Fruit fly (Drosophila melanogaster) whole organism, embryonic: ENCODE measurements around the gene Atg6.
A peak's percentile ranks its signal among the peaks of the same experiment; 100 is the strongest.

Source experiments
- Bdp1 ChIP-seq: fragments of 200-800 bp; sonication (Bioruptor generic); optimal IDR thresholded peaks from 3 replicates; lab custom pipeline; 2016; ENCODE audit warnings: missing biosample characterization, missing genetic modification characterization
- Bteb2 ChIP-seq: fragments of 200-800 bp; sonication (Bioruptor generic); optimal IDR thresholded peaks from 2 replicates; lab custom pipeline; 2016; ENCODE audit warnings: missing biosample characterization, missing genetic modification characterization
- CG10147 ChIP-seq: fragments of 200-800 bp; sonication (Bioruptor generic); optimal IDR thresholded peaks from 2 replicates; lab custom pipeline; 2019; ENCODE audit warnings: missing biosample characterization, mild to moderate bottlenecking, missing genetic modification characterization, moderate library complexity
- CG11398 ChIP-seq: fragments of 200-800 bp; sonication (Bioruptor generic); optimal IDR thresholded peaks from 2 replicates; lab custom pipeline; 2016; ENCODE audit warnings: missing biosample characterization, missing genetic modification characterization
- CG15011 ChIP-seq: fragments of 200-800 bp; sonication (Bioruptor generic); optimal IDR thresholded peaks from 3 replicates; lab custom pipeline; 2018; ENCODE audit warnings: missing biosample characterization, mild to moderate bottlenecking, missing genetic modification characterization
- CG16815 ChIP-seq: fragments of 200-800 bp; sonication (Bioruptor generic); optimal IDR thresholded peaks from 3 replicates; lab custom pipeline; 2017; ENCODE audit warnings: missing biosample characterization, mild to moderate bottlenecking, missing genetic modification characterization
- CG17385 ChIP-seq: fragments of 200-800 bp; sonication (Bioruptor generic); optimal IDR thresholded peaks from 3 replicates; lab custom pipeline; 2018; ENCODE audit warnings: missing biosample characterization, mild to moderate bottlenecking, missing genetic modification characterization
- CG18476 ChIP-seq: fragments of 200-800 bp; sonication (Bioruptor generic); optimal IDR thresholded peaks from 2 replicates; lab custom pipeline; 2016; ENCODE audit warnings: missing biosample characterization, mild to moderate bottlenecking, missing genetic modification characterization
- CG18599 ChIP-seq: fragments of 200-800 bp; sonication (Bioruptor generic); optimal IDR thresholded peaks from 3 replicates; lab custom pipeline; 2017; ENCODE audit warnings: missing biosample characterization, missing genetic modification characterization, mild to moderate bottlenecking, moderate library complexity, missing genetic modification reagents
- CG30431 ChIP-seq: fragments of 200-800 bp; sonication (Bioruptor generic); optimal IDR thresholded peaks from 2 replicates; lab custom pipeline; 2017; ENCODE audit warnings: missing biosample characterization, missing genetic modification characterization
- CG31388 ChIP-seq: fragments of 200-800 bp; sonication (Bioruptor generic); optimal IDR thresholded peaks from 2 replicates; lab custom pipeline; 2016; ENCODE audit warnings: missing biosample characterization, missing genetic modification characterization
- CG32532 ChIP-seq: fragments of 200-800 bp; sonication (Bioruptor generic); IDR thresholded peaks from 2 replicates; pipeline ENCODE4 v1.3.6; 2022; ENCODE audit warnings: missing biosample characterization, missing genetic modification characterization
- CG34224 ChIP-seq: fragments of 200-800 bp; sonication (Bioruptor generic); IDR thresholded peaks from 3 replicates; pipeline ENCODE4 v1.3.6; 2022; ENCODE audit warnings: missing biosample characterization, missing genetic modification characterization; ENCODE audit not compliant: partially characterized antibody
- CG3838 ChIP-seq: fragments of 200-800 bp; sonication (Bioruptor generic); optimal IDR thresholded peaks from 3 replicates; lab custom pipeline; 2016; ENCODE audit warnings: missing biosample characterization, missing genetic modification characterization
- CG43689 ChIP-seq: fragments of 200-800 bp; sonication (Bioruptor generic); IDR thresholded peaks from 2 replicates; pipeline ENCODE4 v1.3.6; 2022; ENCODE audit warnings: missing biosample characterization, missing genetic modification characterization
- CG8359 ChIP-seq: fragments of 200-800 bp; sonication (Bioruptor generic); optimal IDR thresholded peaks from 2 replicates; lab custom pipeline; 2017; ENCODE audit warnings: missing biosample characterization, mild to moderate bottlenecking, missing genetic modification characterization, borderline replicate concordance
- CG8388 ChIP-seq: fragments of 200-800 bp; sonication (Bioruptor generic); optimal IDR thresholded peaks from 2 replicates; lab custom pipeline; 2019; ENCODE audit warnings: missing biosample characterization, mild to moderate bottlenecking, missing genetic modification characterization, moderate library complexity
- CG8765 ChIP-seq: fragments of 200-800 bp; sonication (Bioruptor generic); IDR thresholded peaks from 2 replicates; pipeline ENCODE4 v1.3.6; 2022; ENCODE audit warnings: missing biosample characterization, missing genetic modification characterization
- CG8944 ChIP-seq: fragments of 200-800 bp; sonication (Bioruptor generic); optimal IDR thresholded peaks from 3 replicates; lab custom pipeline; 2016; ENCODE audit warnings: missing biosample characterization, missing genetic modification characterization
- CG9215 ChIP-seq: fragments of 200-800 bp; sonication (Bioruptor generic); IDR thresholded peaks from 2 replicates; pipeline ENCODE4 v1.3.6; 2022; ENCODE audit warnings: missing biosample characterization, missing genetic modification characterization
- Chrac-16 ChIP-seq: fragments of 200-800 bp; sonication (Bioruptor generic); optimal IDR thresholded peaks from 3 replicates; lab custom pipeline; 2016; ENCODE audit warnings: missing biosample characterization, missing genetic modification characterization
- CkIIα-i1 ChIP-seq: fragments of 200-800 bp; sonication (Bioruptor generic); IDR thresholded peaks from 2 replicates; pipeline ENCODE4 v1.3.6; 2022; ENCODE audit warnings: missing biosample characterization, missing genetic modification characterization
- Fer2 ChIP-seq: fragments of 200-800 bp; sonication (Bioruptor generic); optimal IDR thresholded peaks from 2 replicates; lab custom pipeline; 2018; ENCODE audit warnings: missing biosample characterization, mild to moderate bottlenecking, missing genetic modification characterization, moderate library complexity
- HmgD ChIP-seq: fragments of 200-800 bp; sonication (Bioruptor generic); optimal IDR thresholded peaks from 3 replicates; lab custom pipeline; 2016; ENCODE audit warnings: missing biosample characterization, missing genetic modification characterization
- Myb ChIP-seq: fragments of 200-800 bp; sonication (Bioruptor generic); optimal IDR thresholded peaks from 2 replicates; lab custom pipeline; 2016; ENCODE audit warnings: missing biosample characterization, missing genetic modification characterization
- NC2α ChIP-seq: fragments of 200-800 bp; sonication (Bioruptor generic); optimal IDR thresholded peaks from 2 replicates; lab custom pipeline; 2016; ENCODE audit warnings: missing biosample characterization, missing genetic modification characterization
- Neu2 ChIP-seq: fragments of 200-800 bp; sonication (Bioruptor generic); optimal IDR thresholded peaks from 3 replicates; lab custom pipeline; 2016; ENCODE audit warnings: missing biosample characterization, missing genetic modification characterization, borderline replicate concordance
- NfI ChIP-seq: fragments of 200-800 bp; sonication (Bioruptor generic); optimal IDR thresholded peaks from 3 replicates; lab custom pipeline; 2018; ENCODE audit warnings: missing biosample characterization, mild to moderate bottlenecking, missing genetic modification characterization, moderate library complexity
- Poxn ChIP-seq: fragments of 200-800 bp; sonication (Bioruptor generic); IDR thresholded peaks from 2 replicates; pipeline ENCODE4 v1.3.6; 2022; ENCODE audit warnings: missing biosample characterization, missing genetic modification characterization
- Sry-δ ChIP-seq: fragments of 200-800 bp; sonication (Bioruptor generic); optimal IDR thresholded peaks from 2 replicates; lab custom pipeline; 2016; ENCODE audit warnings: missing biosample characterization, missing genetic modification characterization
- Taf1 ChIP-seq: fragments of 200-800 bp; sonication (Bioruptor generic); IDR thresholded peaks from 2 replicates; pipeline ENCODE4 v1.3.6; 2022; ENCODE audit warnings: missing biosample characterization, missing genetic modification characterization
- Vsx1 ChIP-seq: fragments of 200-800 bp; sonication (Bioruptor generic); optimal IDR thresholded peaks from 2 replicates; lab custom pipeline; 2017; ENCODE audit warnings: missing biosample characterization, mild to moderate bottlenecking, missing genetic modification characterization, missing genetic modification reagents
- ara ChIP-seq: fragments of 200-800 bp; sonication (Bioruptor generic); IDR thresholded peaks from 2 replicates; pipeline ENCODE4 v1.3.6; 2022; ENCODE audit warnings: missing biosample characterization, missing genetic modification characterization
- bcd ChIP-seq: fragments of 200-800 bp; sonication (Bioruptor generic); optimal IDR thresholded peaks from 2 replicates; lab custom pipeline; 2017; ENCODE audit warnings: missing biosample characterization, mild to moderate bottlenecking, missing genetic modification characterization
- cas ChIP-seq: fragments of 200-800 bp; sonication (Bioruptor generic); IDR thresholded peaks from 2 replicates; pipeline ENCODE4 v1.3.6; 2022; ENCODE audit warnings: missing biosample characterization, missing genetic modification characterization
- chif ChIP-seq, 2 experiments: fragments of 200-800 bp; sonication (Bioruptor generic); optimal IDR thresholded peaks; 3 replicates each; lab custom pipeline; 2016; ENCODE audit warnings: missing biosample characterization in 2 of 2, missing genetic modification characterization in 2 of 2
- dpn ChIP-seq, 2 experiments: fragments of 200-800 bp; sonication (Bioruptor generic); optimal IDR thresholded peaks; 3 replicates each; lab custom pipeline; 2016; ENCODE audit warnings: missing biosample characterization in 2 of 2, missing genetic modification characterization in 2 of 2
- grn ChIP-seq: fragments of 200-800 bp; sonication (Bioruptor generic); optimal IDR thresholded peaks from 3 replicates; lab custom pipeline; 2017; ENCODE audit warnings: missing biosample characterization, missing genetic modification characterization
- gsb-n ChIP-seq: fragments of 200-800 bp; sonication (Bioruptor generic); optimal IDR thresholded peaks from 3 replicates; lab custom pipeline; 2018; ENCODE audit warnings: missing biosample characterization, mild to moderate bottlenecking, missing genetic modification characterization
- ind ChIP-seq: fragments of 200-800 bp; sonication (Bioruptor generic); optimal IDR thresholded peaks from 3 replicates; lab custom pipeline; 2016; ENCODE audit warnings: missing biosample characterization, missing genetic modification characterization
- kah ChIP-seq: fragments of 200-800 bp; sonication (Bioruptor generic); optimal IDR thresholded peaks from 2 replicates; lab custom pipeline; 2018; ENCODE audit warnings: missing biosample characterization, mild to moderate bottlenecking, missing genetic modification characterization
- lbe ChIP-seq: fragments of 200-800 bp; sonication (Bioruptor generic); optimal IDR thresholded peaks from 2 replicates; lab custom pipeline; 2016; ENCODE audit warnings: missing biosample characterization, mild to moderate bottlenecking, missing genetic modification characterization
- onecut ChIP-seq: fragments of 200-800 bp; sonication (Bioruptor generic); IDR thresholded peaks from 2 replicates; pipeline ENCODE4 v1.3.6; 2022; ENCODE audit warnings: missing biosample characterization, missing genetic modification characterization
- pho ChIP-seq: fragments of 200-800 bp; sonication (Bioruptor generic); optimal IDR thresholded peaks from 2 replicates; lab custom pipeline; 2016; ENCODE audit warnings: missing biosample characterization, missing genetic modification characterization
- phol ChIP-seq: fragments of 200-800 bp; sonication (Bioruptor generic); optimal IDR thresholded peaks from 3 replicates; lab custom pipeline; 2018; ENCODE audit warnings: missing biosample characterization, mild to moderate bottlenecking, missing genetic modification characterization, moderate library complexity
- pita ChIP-seq: fragments of 200-800 bp; sonication (Bioruptor generic); optimal IDR thresholded peaks from 2 replicates; lab custom pipeline; 2017; ENCODE audit warnings: missing biosample characterization, mild to moderate bottlenecking, missing genetic modification characterization
- sens ChIP-seq: fragments of 200-800 bp; sonication (Bioruptor generic); peaks from one replicate; lab custom pipeline; 2016; ENCODE audit warnings: missing biosample characterization, missing genetic modification characterization
- sug ChIP-seq: fragments of 200-800 bp; optimal IDR thresholded peaks from 2 replicates; lab custom pipeline; 2019; ENCODE audit warnings: missing biosample characterization, mild to moderate bottlenecking, missing genetic modification characterization, moderate library complexity
- usp ChIP-seq: fragments of >200 bp; optimal IDR thresholded peaks from 2 replicates; lab custom pipeline; 2017; ENCODE audit warnings: missing biosample characterization, missing genetic modification characterization
- vnd ChIP-seq: fragments of 200-800 bp; sonication (Bioruptor generic); IDR thresholded peaks from 3 replicates; pipeline ENCODE4 v1.3.6; 2022; ENCODE audit warnings: missing biosample characterization, missing genetic modification characterization; ENCODE audit not compliant: partially characterized antibody
- vvl ChIP-seq: fragments of 200-800 bp; sonication (Bioruptor generic); IDR thresholded peaks from 2 replicates; pipeline ENCODE4 v1.3.6; 2022; ENCODE audit warnings: missing biosample characterization, missing genetic modification characterization
- z ChIP-seq: fragments of 200-800 bp; sonication (Bioruptor generic); IDR thresholded peaks from 3 replicates; pipeline ENCODE4 v1.3.6; 2022; ENCODE audit warnings: missing biosample characterization, missing genetic modification characterization

The Atg6 gene

DNA sequence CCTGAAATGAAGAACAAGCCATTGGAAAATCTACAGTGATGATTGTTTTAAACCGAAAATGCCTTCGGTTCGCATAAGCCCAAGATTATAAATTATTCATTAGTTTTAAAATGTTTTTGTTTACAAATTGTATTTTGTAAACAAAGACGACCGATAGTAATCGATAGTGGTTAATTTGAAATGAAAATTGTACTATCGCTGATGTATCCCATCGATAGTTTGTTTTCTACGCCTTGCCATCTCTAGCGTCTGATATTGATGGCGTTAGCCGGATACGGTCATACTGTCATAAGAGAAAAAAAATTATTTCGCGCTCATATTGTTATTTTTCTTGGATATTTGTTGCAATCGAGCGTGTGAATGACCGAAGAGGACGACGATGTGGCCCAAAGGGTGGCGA lies 7.5 kb upstream of the Atg6 start, which contains the start of gene SMC1 (continued):
- TF ChIP-seq CG9215 (no peak), ind (no peak), CG10147 (GFP tag; lab: Kevin White, UChicago) (peak; percentile 58), chif (GFP tag; optimal IDR thresholded peaks at IDR 0.05; lab: Kevin White, UChicago) (peak in 1 of 2 experiments; percentile 5), lbe (GFP tag; lab: Kevin White, UChicago) (peak; percentile 76), Vsx1 (GFP tag; lab: Kevin White, UChicago) (no peak), CG18599 (GFP tag; lab: Kevin White, UChicago) (no peak), phol (peak; percentile 83), CG30431 (GFP tag; lab: Kevin White, UChicago) (no peak), HmgD (GFP tag; lab: Kevin White, UChicago) (peak; percentile 76), CG3838 (GFP tag; lab: Kevin White, UChicago) (no peak), cas (GFP tag; lab: Robert Waterston, UW) (0 out of 2 replicates have a peak, but pooled peaks have one; percentile 39), CG8944 (GFP tag; lab: Kevin White, UChicago) (no peak), Fer2 (tag; lab: Kevin White, UChicago) (peak; percentile 0), CG11398 (GFP tag; lab: Kevin White, UChicago) (no peak), pho (peak; percentile 64), Myb (GFP tag; lab: Kevin White, UChicago) (peak; percentile 68), dpn (GFP tag; optimal IDR thresholded peaks at IDR 0.05; lab: Kevin White, UChicago) (peak; percentile 43 to 61), CG16815 (GFP tag; lab: Kevin White, UChicago) (no peak), NfI (GFP tag; lab: Kevin White, UChicago) (no peak), CG17385 (GFP tag; lab: Kevin White, UChicago) (no peak), kah (GFP tag; lab: Kevin White, UChicago) (no peak), Chrac-16 (GFP tag; lab: Kevin White, UChicago) (no peak), Bdp1 (GFP tag; lab: Kevin White, UChicago) (no peak), ara (GFP tag; lab: Robert Waterston, UW) (no peak), Neu2 (GFP tag; lab: Kevin White, UChicago) (no peak), bcd (no peak), vnd (peak; percentile 99), Bteb2 (GFP tag; lab: Kevin White, UChicago) (peak; percentile 29), z (GFP tag; lab: Robert Waterston, UW) (no peak), CG8388 (GFP tag; lab: Kevin White, UChicago) (no peak), usp (GFP tag; lab: Kevin White, UChicago) (no peak), grn (GFP tag; lab: Kevin White, UChicago) (no peak), CG8765 (GFP tag; lab: Robert Waterston, UW) (no peak), CG32532 (peak; percentile 67), Taf1 (GFP tag; lab: Robert Waterston, UW) (no peak), CG34224 (GFP tag; lab: Robert Waterston, UW) (peak; percentile 100), gsb-n (no peak), sug (peak; percentile 70), vvl (GFP tag; lab: Robert Waterston, UW) (no peak), onecut (peak; percentile 53), NC2α (GFP tag; lab: Kevin White, UChicago) (no peak), Poxn (no peak), CG15011 (GFP tag; lab: Kevin White, UChicago) (no peak), pita (GFP tag; lab: Kevin White, UChicago) (no peak), CkIIα-i1 (GFP tag; lab: Robert Waterston, UW) (no peak), CG18476 (no peak), sens (peak; percentile 86), CG8359 (no peak), CG43689 (GFP tag; lab: Robert Waterston, UW) (no peak), CG31388 (no peak), Sry-δ (GFP tag; lab: Kevin White, UChicago) (peak; percentile 99)
